Worm (Caenorhabditis elegans) whole organism, L2 larva: ENCODE measurements around the gene C15F1.1.

ENCODE experiments used
- R02D3.7 ChIP-seq: fragments of 150-350 bp; optimal IDR thresholded peaks from 2 replicates; lab custom pipeline; 2014; ENCODE audit warnings: missing biosample characterization, missing genetic modification characterization
- alr-1 ChIP-seq: fragments of 150-350 bp; optimal IDR thresholded peaks from 2 replicates; lab custom pipeline; 2014; ENCODE audit warnings: missing biosample characterization, missing genetic modification characterization
- ama-1 ChIP-seq: fragments of 150-350 bp; optimal IDR thresholded peaks from 2 replicates; lab custom pipeline; 2018; ENCODE audit warnings: inconsistent platforms
- ceh-16 ChIP-seq: fragments of 150-350 bp; optimal IDR thresholded peaks from 2 replicates; lab custom pipeline; 2014; ENCODE audit warnings: missing biosample characterization, missing genetic modification characterization
- fos-1 ChIP-seq: fragments of 150-350 bp; optimal IDR thresholded peaks from 2 replicates; lab custom pipeline; 2014; ENCODE audit warnings: missing biosample characterization, missing genetic modification characterization
- gmeb-1 ChIP-seq: fragments of 150-350 bp; optimal IDR thresholded peaks from 2 replicates; lab custom pipeline; 2014; ENCODE audit warnings: missing biosample characterization, missing genetic modification characterization
- nhr-237 ChIP-seq: fragments of 150-350 bp; optimal IDR thresholded peaks from 2 replicates; lab custom pipeline; 2014; ENCODE audit warnings: missing biosample characterization, missing genetic modification characterization

DNA sequence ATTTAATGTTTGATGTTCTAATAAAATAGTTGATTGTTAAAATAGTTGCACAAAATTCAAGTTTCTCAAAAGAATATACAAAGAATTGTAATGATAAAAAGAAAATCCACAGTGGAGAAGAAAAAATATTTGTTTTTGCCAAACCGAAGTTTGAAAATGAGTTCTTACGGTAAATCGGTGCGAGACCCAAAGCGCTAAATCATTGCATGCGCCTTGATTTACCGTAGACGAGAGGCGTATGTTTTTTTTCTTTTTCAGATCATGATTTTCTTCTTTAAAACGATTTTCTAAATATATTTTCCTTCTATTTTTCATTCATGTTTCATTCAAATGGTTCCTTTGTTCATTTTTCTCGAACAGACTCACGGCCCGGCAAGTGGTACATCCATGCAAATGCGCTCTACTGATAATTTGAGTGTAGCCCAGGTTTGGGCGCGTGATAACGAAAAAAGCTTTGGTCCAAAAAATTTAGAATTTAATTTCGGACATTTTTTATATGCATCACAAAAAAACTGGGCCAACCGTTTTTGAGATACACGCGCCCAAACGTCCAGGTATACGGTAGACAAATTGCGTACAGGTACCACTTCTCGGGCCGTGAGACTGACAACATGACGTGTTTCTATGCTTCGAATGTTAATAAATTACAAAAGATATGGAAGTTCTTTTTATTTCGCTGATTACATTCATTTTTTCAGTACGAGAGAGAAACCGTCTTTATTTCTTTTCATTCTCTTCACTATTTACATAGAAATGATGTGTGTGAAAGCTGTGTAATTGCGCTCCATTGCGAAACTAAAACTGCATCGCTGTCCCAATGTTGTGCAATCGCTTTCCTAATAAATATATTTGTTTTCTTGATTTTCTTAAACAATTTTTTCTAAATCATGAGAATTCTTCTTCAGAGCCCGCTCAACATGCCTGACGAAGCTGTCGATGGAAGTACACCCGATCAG is 35.5 kb downstream of the C15F1.1 start, which contains the start of gene znf-598:
- TF ChIP-seq ceh-16 (tag; lab: Kevin White, UChicago): no peak
- no peak for TF ChIP-seq alr-1
- no peak for TF ChIP-seq nhr-237 (tag; lab: Kevin White, UChicago)
- no peak for TF ChIP-seq ama-1 (lab: Kevin White, UChicago)
- no peak for TF ChIP-seq gmeb-1 (tag; lab: Kevin White, UChicago)
- peak; percentile 55 for TF ChIP-seq fos-1 (tag; lab: Kevin White, UChicago)
- TF ChIP-seq R02D3.7 (tag; lab: Kevin White, UChicago): no peak
